Worm (Caenorhabditis elegans): Measurements from ENCODE around the gene K09D9.9.

K09D9.9 gene

DNA sequence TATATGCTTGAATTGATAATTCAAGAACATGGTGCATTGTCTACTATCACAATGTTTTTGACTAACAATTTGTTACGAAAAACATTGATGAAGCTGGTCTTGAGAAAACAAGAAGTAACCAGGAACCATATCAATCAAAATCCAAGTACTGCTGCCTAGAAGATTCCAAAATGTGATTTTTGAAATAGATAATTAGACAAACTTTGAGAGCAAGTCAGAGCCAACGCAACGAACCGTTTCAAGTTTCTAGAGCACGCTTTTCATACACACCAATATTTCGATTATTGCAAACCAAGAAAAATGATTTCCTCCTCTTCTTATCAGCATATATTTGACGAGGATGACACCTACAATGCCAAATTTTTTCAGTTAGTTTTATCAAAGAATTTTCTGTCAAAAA, 22.8 kb upstream of the K09D9.9 start, which contains the start of gene srw-89:
TSS of gene srw-89 (plus strand) at position 301 of the 400 bp plus-strand sequence.
- TF ChIP-seq him-1 (tag; optimal IDR thresholded peaks at IDR 0.05) = no peak
- no peak for TF ChIP-seq dao-5 (tag; optimal IDR thresholded peaks at IDR 0.05)
- TF ChIP-seq W03F9.2 (tag; optimal IDR thresholded peaks at IDR 0.05) = no peak

DNA sequence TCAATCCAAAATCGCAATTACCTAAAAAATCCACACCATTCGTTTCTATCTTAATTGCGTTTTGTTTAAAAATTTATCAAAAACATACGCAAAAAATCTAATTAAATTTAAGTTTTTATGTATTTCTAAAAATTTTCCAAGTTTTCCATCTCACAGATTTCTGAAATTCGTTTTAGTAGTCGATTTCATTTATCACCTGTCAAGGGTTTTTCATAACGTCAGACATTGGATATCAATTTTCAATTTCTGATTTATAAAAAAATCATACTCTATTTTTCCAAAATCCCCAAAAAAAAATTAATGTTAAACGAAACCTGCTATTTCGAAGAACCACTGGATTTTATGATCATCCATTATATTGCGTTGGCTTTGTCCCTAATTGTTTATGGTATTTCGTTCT, 16.2 kb upstream of the K09D9.9 start, which contains the start of gene srh-4:
TSS of gene srh-4 (plus strand) at position 301 of the 400 bp plus-strand sequence.
- TF ChIP-seq him-1 (tag; optimal IDR thresholded peaks at IDR 0.05) = no peak
- no peak for TF ChIP-seq W03F9.2 (tag; optimal IDR thresholded peaks at IDR 0.05)
- TF ChIP-seq dao-5 (tag; optimal IDR thresholded peaks at IDR 0.05) = no peak

DNA sequence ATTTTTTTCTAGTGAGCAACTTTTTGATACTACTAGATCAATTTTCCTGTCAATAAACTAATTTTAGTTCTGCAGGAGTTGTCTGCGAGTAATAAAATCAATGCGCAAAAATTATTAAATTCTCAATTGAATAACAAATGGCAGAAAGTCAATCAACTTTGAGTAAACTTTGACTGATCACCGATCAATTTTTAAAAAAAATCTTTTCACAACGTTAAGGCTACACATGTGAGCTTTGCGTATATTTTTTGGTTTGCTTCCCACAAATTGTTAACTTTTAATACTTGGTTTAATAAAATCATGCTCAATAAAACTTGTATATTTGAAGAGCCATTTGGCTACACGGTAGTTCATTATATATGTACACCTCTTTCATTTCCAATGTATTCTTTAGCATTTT, 14.0 kb upstream of the K09D9.9 start, which contains the start of gene srh-7:
TSS of gene srh-7 (plus strand) at position 301 of the 400 bp plus-strand sequence.
- TF ChIP-seq dao-5 (tag; optimal IDR thresholded peaks at IDR 0.05) = no peak
- TF ChIP-seq him-1 (tag; optimal IDR thresholded peaks at IDR 0.05) = no peak
- no peak for TF ChIP-seq W03F9.2 (tag; optimal IDR thresholded peaks at IDR 0.05)

DNA sequence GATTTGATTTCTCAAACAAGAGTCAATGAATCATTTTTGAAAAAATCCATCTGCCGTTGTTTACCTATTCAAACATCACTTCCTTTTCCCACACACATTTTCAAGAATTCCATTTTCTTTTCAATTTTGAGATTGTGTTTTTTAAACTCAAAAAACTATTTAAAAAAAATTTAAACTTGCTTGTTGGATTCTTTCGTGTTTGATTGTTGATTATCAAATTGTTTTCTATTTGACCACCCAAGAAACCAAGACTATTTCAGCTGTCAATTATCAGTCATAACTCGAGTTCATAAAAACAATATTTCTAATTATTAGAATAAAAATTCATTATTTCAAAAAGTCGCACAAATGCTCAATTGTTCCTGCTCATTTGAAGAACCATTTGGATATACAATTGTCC, 11.3 kb upstream of the K09D9.9 start, which contains the start of gene srh-8:
TSS of gene srh-8 (plus strand) at position 301 of the 400 bp plus-strand sequence.
- no peak for TF ChIP-seq dao-5 (tag; optimal IDR thresholded peaks at IDR 0.05)
- TF ChIP-seq him-1 (tag; optimal IDR thresholded peaks at IDR 0.05) = no peak
- TF ChIP-seq W03F9.2 (tag; optimal IDR thresholded peaks at IDR 0.05) = no peak

DNA sequence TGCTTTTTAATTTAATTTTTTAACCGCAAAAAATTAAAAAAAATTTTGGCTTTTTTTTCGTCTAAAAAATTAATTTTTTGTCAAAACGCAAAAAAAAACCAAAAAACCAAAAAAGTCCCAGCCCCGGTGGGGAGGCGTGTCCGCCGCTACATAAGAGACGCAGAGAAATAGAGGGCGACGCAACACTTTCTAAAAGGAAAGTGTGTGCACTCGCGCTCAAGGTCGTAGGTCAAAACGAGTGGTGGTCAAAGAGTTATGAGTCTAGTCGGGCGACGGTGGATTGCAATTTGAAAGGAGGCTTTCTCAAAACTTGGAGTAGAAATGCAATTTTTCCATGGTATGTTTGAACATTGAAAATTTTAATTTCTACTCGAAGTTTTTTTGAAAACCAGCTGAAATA, 10.6 kb upstream of the K09D9.9 start:
- TF ChIP-seq dao-5 (tag; optimal IDR thresholded peaks at IDR 0.05) (no peak), him-1 (tag; optimal IDR thresholded peaks at IDR 0.05) (no peak), W03F9.2 (tag; optimal IDR thresholded peaks at IDR 0.05) (no peak)

DNA sequence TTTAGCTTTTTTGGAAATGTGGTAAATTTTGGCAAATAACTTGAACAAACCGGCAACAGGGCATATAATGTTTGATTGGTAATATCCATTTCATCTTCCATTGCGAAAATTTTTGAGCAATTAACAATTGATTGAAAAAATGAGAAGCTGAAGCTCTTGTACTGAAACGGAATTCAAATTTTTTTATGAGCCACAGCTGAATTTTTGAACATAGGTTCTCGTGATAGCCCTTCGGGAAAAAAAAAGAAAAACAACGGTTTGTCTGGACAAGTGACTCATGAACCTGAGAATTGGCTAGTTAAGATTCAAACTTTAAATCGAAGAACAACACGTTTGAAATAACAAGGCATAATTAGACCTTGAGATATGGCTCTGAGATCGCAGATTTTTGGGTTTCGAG, 1.9 kb upstream of the K09D9.9 start, which contains the start of gene srx-62:
TSS of gene srx-62 (minus strand) at position 101 of the 400 bp plus-strand sequence.
- TF ChIP-seq dao-5 (tag; optimal IDR thresholded peaks at IDR 0.05) = no peak
- no peak for TF ChIP-seq W03F9.2 (tag; optimal IDR thresholded peaks at IDR 0.05)
- no peak for TF ChIP-seq him-1 (tag; optimal IDR thresholded peaks at IDR 0.05)

DNA sequence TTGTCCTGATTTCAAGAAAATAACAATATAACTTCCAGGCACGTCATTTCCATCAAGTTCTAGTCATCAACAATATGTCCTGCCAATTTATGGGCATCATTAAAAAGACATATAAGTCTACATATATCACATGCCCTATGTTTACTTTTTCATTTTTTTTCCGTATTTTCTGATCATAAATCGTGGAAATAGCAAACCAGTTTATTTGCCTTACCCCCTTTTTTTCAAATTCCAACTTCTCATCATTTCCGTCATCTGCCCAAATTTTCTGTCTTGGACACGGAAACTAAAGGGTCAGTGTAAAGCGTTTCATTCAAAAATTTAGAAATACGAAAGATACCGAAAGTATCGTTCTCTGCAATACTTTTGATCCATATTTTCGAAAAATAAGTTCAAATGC, 1.6 kb downstream of the K09D9.9 start:
- no peak for TF ChIP-seq him-1 (tag; optimal IDR thresholded peaks at IDR 0.05)
- no peak for TF ChIP-seq W03F9.2 (tag; optimal IDR thresholded peaks at IDR 0.05)
- no peak for TF ChIP-seq dao-5 (tag; optimal IDR thresholded peaks at IDR 0.05)

DNA sequence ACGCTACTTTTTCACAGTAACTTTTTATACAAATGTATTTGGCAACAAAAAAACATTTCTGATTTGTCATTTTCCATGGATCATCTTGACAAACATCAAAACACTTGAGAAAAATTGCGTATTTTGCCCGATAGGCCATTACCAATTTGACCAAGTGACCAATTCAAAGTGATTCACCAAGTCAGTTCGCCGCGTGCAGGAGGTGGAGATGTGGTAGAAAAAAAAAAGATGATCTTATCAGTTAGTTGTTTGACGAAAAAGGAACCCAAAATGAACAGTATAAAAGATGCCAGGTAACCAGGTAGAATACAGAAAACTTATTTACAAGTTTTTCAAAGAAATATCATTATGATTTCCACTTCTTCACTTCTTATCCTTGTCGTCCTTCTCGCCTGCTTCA, 4.9 kb downstream of the K09D9.9 start, which contains the start of gene nlp-27:
TSS of gene nlp-27 (plus strand) at position 309 of the 400 bp plus-strand sequence.
- TF ChIP-seq dao-5 (tag; optimal IDR thresholded peaks at IDR 0.05) (no peak), him-1 (tag; optimal IDR thresholded peaks at IDR 0.05) (no peak), W03F9.2 (tag; optimal IDR thresholded peaks at IDR 0.05) (no peak)

DNA sequence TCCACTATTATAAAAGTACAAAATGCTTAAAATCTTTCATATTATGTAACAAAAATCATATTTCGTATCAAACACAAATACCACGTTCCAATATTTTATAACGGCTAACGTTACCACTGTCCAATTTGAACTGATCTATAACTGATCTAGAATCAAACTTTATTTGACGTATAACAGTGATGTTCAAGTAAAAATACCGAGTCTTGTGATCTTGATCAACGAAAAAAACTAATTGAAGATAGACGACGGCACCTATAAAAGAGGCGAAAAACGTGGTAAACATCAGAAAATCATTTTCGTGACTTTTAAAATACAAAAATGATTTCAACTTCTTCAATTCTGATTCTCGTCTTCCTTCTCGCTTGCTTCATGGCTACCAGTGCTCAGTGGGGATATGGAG, 6.3 kb downstream of the K09D9.9 start, which contains the start of gene nlp-28:
TSS of gene nlp-28 (plus strand) at position 285 of the 400 bp plus-strand sequence.
- no peak for TF ChIP-seq dao-5 (tag; optimal IDR thresholded peaks at IDR 0.05)
- no peak for TF ChIP-seq W03F9.2 (tag; optimal IDR thresholded peaks at IDR 0.05)
- no peak for TF ChIP-seq him-1 (tag; optimal IDR thresholded peaks at IDR 0.05)

DNA sequence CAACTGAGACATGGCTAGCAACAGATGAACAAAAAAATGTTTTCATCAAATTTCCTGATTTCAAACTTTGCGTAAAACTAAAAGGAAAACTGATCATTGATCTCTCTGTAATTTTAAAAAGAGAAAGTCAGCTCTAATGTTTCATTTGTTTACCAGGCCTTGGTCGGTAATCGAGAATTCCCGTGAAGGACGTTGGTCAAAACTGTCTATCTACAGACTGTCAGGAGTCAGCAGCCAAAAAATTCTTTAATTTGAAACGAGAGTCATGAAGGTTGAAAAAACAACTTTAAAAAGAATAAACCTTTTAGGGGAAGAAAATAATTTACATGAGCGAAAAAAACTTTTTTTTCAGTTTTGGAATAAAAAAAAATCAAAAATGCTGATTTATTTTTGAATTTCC, 8.8 kb downstream of the K09D9.9 start:
- TF ChIP-seq dao-5 (tag; optimal IDR thresholded peaks at IDR 0.05) (no peak), W03F9.2 (tag; optimal IDR thresholded peaks at IDR 0.05) (no peak), him-1 (tag; optimal IDR thresholded peaks at IDR 0.05) (no peak)

DNA sequence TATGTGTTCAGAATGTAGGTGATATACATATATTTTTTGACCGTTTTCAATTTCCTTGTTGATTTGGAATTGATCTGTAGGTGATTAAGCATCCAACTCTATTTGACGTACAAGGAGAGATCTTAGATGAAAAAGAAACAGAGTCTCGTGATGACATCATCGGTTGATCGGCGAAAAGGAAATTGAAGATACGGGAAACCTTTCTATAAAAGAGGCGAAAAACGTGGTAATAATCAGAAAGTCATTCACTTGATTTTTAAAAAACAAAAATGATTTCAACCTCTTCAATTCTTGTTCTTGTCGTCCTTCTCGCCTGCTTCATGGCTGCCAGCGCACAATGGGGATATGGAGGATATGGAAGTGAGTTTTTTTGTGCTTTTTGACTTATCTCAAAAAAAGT, 9.8 kb downstream of the K09D9.9 start, which contains the start of gene nlp-29:
TSS of gene nlp-29 (plus strand) at position 248 of the 400 bp plus-strand sequence.
- TF ChIP-seq him-1 (tag; optimal IDR thresholded peaks at IDR 0.05) = no peak
- no peak for TF ChIP-seq dao-5 (tag; optimal IDR thresholded peaks at IDR 0.05)
- TF ChIP-seq W03F9.2 (tag; optimal IDR thresholded peaks at IDR 0.05) = no peak

DNA sequence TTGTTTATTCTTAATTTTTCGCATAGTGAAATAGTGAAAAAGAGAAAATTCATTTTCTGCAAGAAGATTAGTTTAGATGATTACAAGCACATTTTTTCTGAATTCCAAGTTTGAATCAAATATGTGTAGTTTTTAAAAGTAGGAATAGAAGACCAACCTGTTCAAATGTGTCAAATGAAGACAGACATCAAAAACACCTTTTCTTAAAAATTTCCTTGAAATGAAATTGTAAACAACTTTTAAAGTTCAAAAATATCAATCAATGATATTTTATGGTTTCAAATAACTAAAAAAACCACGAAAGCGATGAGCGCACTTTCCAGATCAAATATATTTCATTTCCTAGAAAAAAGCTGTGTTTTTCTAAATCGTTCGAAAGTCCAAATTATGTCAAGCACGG, 12.3 kb downstream of the K09D9.9 start, which contains the start of gene nlp-30:
TSS of gene nlp-30 (plus strand) at position 301 of the 400 bp plus-strand sequence.
- TF ChIP-seq him-1 (tag; optimal IDR thresholded peaks at IDR 0.05) = no peak
- no peak for TF ChIP-seq W03F9.2 (tag; optimal IDR thresholded peaks at IDR 0.05)
- TF ChIP-seq dao-5 (tag; optimal IDR thresholded peaks at IDR 0.05) = no peak

DNA sequence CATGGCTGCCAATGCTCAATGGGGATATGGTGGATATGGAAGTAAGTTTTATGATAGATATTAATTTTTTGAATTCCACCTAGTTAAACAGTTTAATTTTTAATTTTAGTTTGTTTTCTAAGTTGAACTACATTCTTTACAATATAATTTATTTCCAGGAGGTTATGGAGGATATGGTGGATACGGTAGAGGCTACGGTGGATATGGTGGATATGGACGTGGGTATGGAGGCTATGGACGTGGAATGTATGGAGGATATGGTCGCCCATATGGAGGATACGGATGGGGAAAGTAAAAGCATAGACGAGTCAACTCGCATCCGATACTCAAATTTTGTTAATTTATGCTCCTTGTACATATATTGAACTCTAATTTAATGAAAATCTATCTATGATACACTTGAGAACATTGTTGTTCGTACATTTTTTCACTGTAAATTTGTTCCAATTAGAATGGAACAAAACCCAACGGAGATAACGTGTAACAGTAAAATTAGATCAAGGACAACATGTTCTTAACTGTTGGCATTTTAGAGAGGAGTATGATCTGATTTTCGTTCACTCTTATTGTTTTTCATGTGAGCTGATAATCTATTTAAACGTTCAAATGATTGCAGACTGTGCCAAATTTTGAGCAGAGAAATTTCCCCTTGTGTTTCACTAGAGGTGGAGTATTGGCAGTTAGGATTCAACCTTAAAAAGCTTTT, 13.6 kb downstream of the K09D9.9 start:
- TF ChIP-seq him-1 (tag; optimal IDR thresholded peaks at IDR 0.05) (no peak), W03F9.2 (tag; optimal IDR thresholded peaks at IDR 0.05) (no peak), dao-5 (tag; optimal IDR thresholded peaks at IDR 0.05) (no peak)

DNA sequence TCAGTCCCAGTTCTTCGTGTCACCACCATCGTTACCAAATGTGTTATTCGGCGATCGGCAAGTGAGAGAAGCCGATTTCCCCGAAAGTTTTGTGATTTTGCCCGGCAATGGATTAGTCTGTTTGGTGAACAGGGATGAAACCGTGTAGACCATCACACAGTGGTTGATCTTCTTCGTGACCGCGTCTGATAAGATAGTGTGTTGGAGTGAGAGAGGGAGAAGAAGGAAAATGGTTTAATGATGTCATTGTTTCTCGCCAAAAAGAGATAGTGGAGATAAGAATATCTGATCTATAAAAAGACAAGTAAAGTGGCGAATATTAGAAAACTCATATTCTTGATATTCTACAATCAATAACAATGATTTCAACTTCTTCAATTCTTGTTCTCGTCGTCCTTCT, 14.1 kb downstream of the K09D9.9 start, which contains the start of gene nlp-31:
TSS of gene nlp-31 (plus strand) at position 237 of the 400 bp plus-strand sequence.
- no peak for TF ChIP-seq W03F9.2 (tag; optimal IDR thresholded peaks at IDR 0.05)
